Fruit fly (Drosophila melanogaster) whole organism, embryonic: ENCODE data around the gene CG7966.
A peak's percentile ranks its signal among the peaks of the same experiment; 100 is the strongest.

Source experiments
- Ada2b ChIP-seq: fragments of 200-800 bp; sonication (Bioruptor generic); IDR thresholded peaks from 2 replicates; pipeline ENCODE4 v1.3.6; 2022; ENCODE audit warnings: missing biosample characterization, missing genetic modification characterization
- Adf1 ChIP-seq: fragments of 200-800 bp; sonication (Bioruptor generic); IDR thresholded peaks from 2 replicates; pipeline ENCODE4 v1.3.6; 2022; ENCODE audit warnings: missing biosample characterization, missing genetic modification characterization
- Bgb ChIP-seq: fragments of 200-800 bp; sonication (Bioruptor generic); IDR thresholded peaks from 2 replicates; pipeline ENCODE4 v1.3.6; 2022; ENCODE audit warnings: missing biosample characterization, missing genetic modification characterization; ENCODE audit not compliant: partially characterized antibody
- CG10274 ChIP-seq: fragments of 200-800 bp; sonication (Bioruptor generic); optimal IDR thresholded peaks from 3 replicates; lab custom pipeline; 2017; ENCODE audit warnings: missing biosample characterization, mild to moderate bottlenecking, missing genetic modification characterization
- CG10321 ChIP-seq: fragments of 200-800 bp; sonication (Bioruptor generic); IDR thresholded peaks from 2 replicates; pipeline ENCODE4 v1.3.6; 2022; ENCODE audit warnings: missing biosample characterization, missing genetic modification characterization
- CG10366 ChIP-seq: fragments of 200-800 bp; sonication (Bioruptor generic); IDR thresholded peaks from 2 replicates; pipeline ENCODE4 v1.3.6; 2022; ENCODE audit warnings: missing biosample characterization, missing genetic modification characterization
- CG12104 ChIP-seq: fragments of 200-800 bp; sonication (Bioruptor generic); optimal IDR thresholded peaks from 3 replicates; lab custom pipeline; 2016; ENCODE audit warnings: missing biosample characterization, missing genetic modification characterization
- CG12236 ChIP-seq: fragments of 200-800 bp; sonication (Bioruptor generic); optimal IDR thresholded peaks from 2 replicates; lab custom pipeline; 2016; ENCODE audit warnings: missing biosample characterization, missing genetic modification characterization
- CG14014 ChIP-seq: fragments of 200-800 bp; sonication (Bioruptor generic); IDR thresholded peaks from 2 replicates; pipeline ENCODE4 v1.3.6; 2022; ENCODE audit warnings: missing biosample characterization, missing genetic modification characterization
- CG14710 ChIP-seq: fragments of 200-800 bp; sonication (Bioruptor generic); optimal IDR thresholded peaks from 3 replicates; lab custom pipeline; 2019; ENCODE audit warnings: missing biosample characterization, mild to moderate bottlenecking, missing genetic modification characterization, moderate library complexity
- CG17568 ChIP-seq: fragments of 200-800 bp; sonication (Bioruptor generic); optimal IDR thresholded peaks from 2 replicates; lab custom pipeline; 2018; ENCODE audit warnings: missing biosample characterization, mild to moderate bottlenecking, missing genetic modification characterization, moderate library complexity
- CG17802 ChIP-seq: fragments of 200-800 bp; sonication (Bioruptor generic); optimal IDR thresholded peaks from 2 replicates; lab custom pipeline; 2018; ENCODE audit warnings: missing biosample characterization, mild to moderate bottlenecking, missing genetic modification characterization, moderate library complexity
- CG1792 ChIP-seq: fragments of 200-800 bp; sonication (Bioruptor generic); optimal IDR thresholded peaks from 2 replicates; lab custom pipeline; 2016; ENCODE audit warnings: missing biosample characterization, missing genetic modification characterization
- CG2875 ChIP-seq: fragments of 200-800 bp; sonication (Bioruptor generic); optimal IDR thresholded peaks from 2 replicates; lab custom pipeline; 2017; ENCODE audit warnings: missing biosample characterization, mild to moderate bottlenecking, missing genetic modification characterization, missing genetic modification reagents
- CG31388 ChIP-seq: fragments of 200-800 bp; sonication (Bioruptor generic); optimal IDR thresholded peaks from 2 replicates; lab custom pipeline; 2016; ENCODE audit warnings: missing biosample characterization, missing genetic modification characterization
- CG34224 ChIP-seq: fragments of 200-800 bp; sonication (Bioruptor generic); IDR thresholded peaks from 3 replicates; pipeline ENCODE4 v1.3.6; 2022; ENCODE audit warnings: missing biosample characterization, missing genetic modification characterization; ENCODE audit not compliant: partially characterized antibody
- CG34422 ChIP-seq: fragments of 200-800 bp; sonication (Bioruptor generic); IDR thresholded peaks from 3 replicates; pipeline ENCODE4 v1.3.6; 2022; ENCODE audit warnings: missing biosample characterization, missing genetic modification characterization
- CG43689 ChIP-seq: fragments of 200-800 bp; sonication (Bioruptor generic); IDR thresholded peaks from 2 replicates; pipeline ENCODE4 v1.3.6; 2022; ENCODE audit warnings: missing biosample characterization, missing genetic modification characterization
- Dref ChIP-seq: fragments of 200-800 bp; sonication (Bioruptor generic); IDR thresholded peaks from 2 replicates; pipeline ENCODE4 v1.3.6; 2022; ENCODE audit warnings: missing biosample characterization, missing genetic modification characterization
- HLHmδ ChIP-seq: fragments of 200-800 bp; sonication (Bioruptor generic); optimal IDR thresholded peaks from 2 replicates; lab custom pipeline; 2018; ENCODE audit warnings: missing biosample characterization, mild to moderate bottlenecking, missing genetic modification characterization, moderate library complexity
- Lpt ChIP-seq: fragments of >200 bp; optimal IDR thresholded peaks from 2 replicates; lab custom pipeline; 2018; ENCODE audit warnings: missing biosample characterization, missing genetic modification characterization
- MBD-R2 ChIP-seq: fragments of 200-800 bp; sonication (Bioruptor generic); IDR thresholded peaks from 2 replicates; pipeline ENCODE4 v1.3.6; 2022; ENCODE audit warnings: missing biosample characterization, missing genetic modification characterization
- MESR4 ChIP-seq: fragments of 200-800 bp; sonication (Bioruptor generic); optimal IDR thresholded peaks from 2 replicates; lab custom pipeline; 2018; ENCODE audit warnings: missing biosample characterization, mild to moderate bottlenecking, missing genetic modification characterization, moderate library complexity
- Med ChIP-seq: fragments of 200-800 bp; sonication (Bioruptor generic); peaks from one replicate; lab custom pipeline; 2016; ENCODE audit warnings: missing biosample characterization, missing genetic modification characterization, mild to moderate bottlenecking, inconsistent platforms, moderate library complexity
- Myb ChIP-seq: fragments of 200-800 bp; sonication (Bioruptor generic); optimal IDR thresholded peaks from 2 replicates; lab custom pipeline; 2016; ENCODE audit warnings: missing biosample characterization, missing genetic modification characterization
- Rx ChIP-seq: fragments of 200-800 bp; sonication (Bioruptor generic); IDR thresholded peaks from 2 replicates; pipeline ENCODE4 v1.3.6; 2022; ENCODE audit warnings: missing biosample characterization, missing genetic modification characterization
- Sin3A ChIP-seq: fragments of >200 bp; optimal IDR thresholded peaks from 2 replicates; lab custom pipeline; 2018
- Taf1 ChIP-seq: fragments of 200-800 bp; sonication (Bioruptor generic); IDR thresholded peaks from 2 replicates; pipeline ENCODE4 v1.3.6; 2022; ENCODE audit warnings: missing biosample characterization, missing genetic modification characterization
- Vsx1 ChIP-seq: fragments of 200-800 bp; sonication (Bioruptor generic); optimal IDR thresholded peaks from 2 replicates; lab custom pipeline; 2017; ENCODE audit warnings: missing biosample characterization, mild to moderate bottlenecking, missing genetic modification characterization, missing genetic modification reagents
- az2 ChIP-seq: fragments of 200-800 bp; sonication (Bioruptor generic); optimal IDR thresholded peaks from 3 replicates; lab custom pipeline; 2016; ENCODE audit warnings: missing biosample characterization, missing genetic modification characterization
- cato ChIP-seq: fragments of 200-800 bp; sonication (Bioruptor generic); optimal IDR thresholded peaks from 2 replicates; lab custom pipeline; 2016; ENCODE audit warnings: missing biosample characterization, missing genetic modification characterization, borderline replicate concordance
- chm ChIP-seq: fragments of 200-800 bp; sonication (Bioruptor generic); IDR thresholded peaks from 2 replicates; pipeline ENCODE4 v1.3.6; 2022; ENCODE audit warnings: missing biosample characterization, missing genetic modification characterization
- ci ChIP-seq: fragments of 200-800 bp; sonication (Bioruptor generic); IDR thresholded peaks from 3 replicates; pipeline ENCODE4 v1.3.6; 2022; ENCODE audit warnings: missing biosample characterization, missing genetic modification characterization
- crp ChIP-seq, 2 experiments: fragments of 200-800 bp; sonication (Bioruptor generic); optimal IDR thresholded peaks; 2 replicates in 1 of 2; 3 replicates in 1 of 2; lab custom pipeline; 2017; ENCODE audit warnings: missing biosample characterization in 2 of 2, missing genetic modification characterization in 2 of 2, mild to moderate bottlenecking in 1 of 2, moderate library complexity in 1 of 2
- en ChIP-seq: fragments of 200-800 bp; sonication (Bioruptor generic); optimal IDR thresholded peaks from 2 replicates; lab custom pipeline; 2016; ENCODE audit warnings: missing biosample characterization, missing genetic modification characterization
- gcm2 ChIP-seq: fragments of 200-800 bp; sonication (Bioruptor generic); optimal IDR thresholded peaks from 2 replicates; lab custom pipeline; 2016; ENCODE audit warnings: missing biosample characterization, missing genetic modification characterization
- hb ChIP-seq: fragments of 200-800 bp; sonication (Bioruptor generic); IDR thresholded peaks from 3 replicates; pipeline ENCODE4 v1.3.6; 2022; ENCODE audit warnings: missing biosample characterization, missing genetic modification characterization; ENCODE audit not compliant: partially characterized antibody
- insv ChIP-seq, 2 experiments: fragments of 200-800 bp; sonication (Bioruptor generic); optimal IDR thresholded peaks; 3 replicates each; lab custom pipeline; 2016 to 2018; ENCODE audit warnings: missing biosample characterization in 2 of 2, missing genetic modification characterization in 2 of 2
- jing ChIP-seq: fragments of 200-800 bp; sonication (Bioruptor generic); optimal IDR thresholded peaks from 2 replicates; lab custom pipeline; 2018; ENCODE audit warnings: missing biosample characterization, mild to moderate bottlenecking, missing genetic modification characterization
- pan ChIP-seq, 4 experiments: fragments of >200 bp in 3 of 4; fragments of 200-800 bp in 1 of 4; sonication (Bioruptor generic) in 1 of 4; optimal IDR thresholded peaks in 3 of 4; IDR thresholded peaks in 1 of 4; 2 replicates each; pipeline versions ENCODE4 v1.3.6 to Lab custom; 2017 to 2022; ENCODE audit warnings: missing biosample characterization in 2 of 4, missing genetic modification characterization in 2 of 4, mixed read lengths in 1 of 4
- phol ChIP-seq: fragments of 200-800 bp; sonication (Bioruptor generic); optimal IDR thresholded peaks from 3 replicates; lab custom pipeline; 2018; ENCODE audit warnings: missing biosample characterization, mild to moderate bottlenecking, missing genetic modification characterization, moderate library complexity
- psq ChIP-seq: fragments of 200-800 bp; sonication (Bioruptor generic); optimal IDR thresholded peaks from 2 replicates; lab custom pipeline; 2017; ENCODE audit warnings: missing biosample characterization, missing genetic modification characterization
- ro ChIP-seq: fragments of 200-800 bp; sonication (Bioruptor generic); IDR thresholded peaks from 2 replicates; pipeline ENCODE4 v1.3.6; 2022; ENCODE audit warnings: missing biosample characterization, missing genetic modification characterization
- schlank ChIP-seq: fragments of 200-800 bp; sonication (Bioruptor generic); optimal IDR thresholded peaks from 2 replicates; lab custom pipeline; 2018; ENCODE audit warnings: missing biosample characterization, mild to moderate bottlenecking, missing genetic modification characterization
- sim ChIP-seq: fragments of 200-800 bp; sonication (Bioruptor generic); IDR thresholded peaks from 2 replicates; pipeline ENCODE4 v1.3.6; 2022; ENCODE audit warnings: missing biosample characterization, missing genetic modification characterization
- sr ChIP-seq: fragments of 200-800 bp; sonication (Bioruptor generic); IDR thresholded peaks from 3 replicates; pipeline ENCODE4 v1.3.6; 2022; ENCODE audit warnings: missing biosample characterization, missing genetic modification characterization
- ttk ChIP-seq: fragments of 200-800 bp; sonication (Bioruptor generic); IDR thresholded peaks from 2 replicates; pipeline ENCODE4 v2.1.2; 2022; ENCODE audit warnings: missing biosample characterization, missing genetic modification characterization
- usp ChIP-seq: fragments of >200 bp; optimal IDR thresholded peaks from 2 replicates; lab custom pipeline; 2017; ENCODE audit warnings: missing biosample characterization, missing genetic modification characterization
- wdn ChIP-seq: fragments of 200-800 bp; sonication (Bioruptor generic); IDR thresholded peaks from 2 replicates; pipeline ENCODE4 v1.3.6; 2022; ENCODE audit warnings: missing biosample characterization, missing genetic modification characterization
- wek ChIP-seq: fragments of 200-800 bp; sonication (Bioruptor generic); optimal IDR thresholded peaks from 3 replicates; lab custom pipeline; 2018; ENCODE audit warnings: missing biosample characterization, mild to moderate bottlenecking, missing genetic modification characterization, moderate library complexity
- wor ChIP-seq: fragments of 200-800 bp; sonication (Bioruptor generic); IDR thresholded peaks from 2 replicates; pipeline ENCODE4 v1.3.6; 2022; ENCODE audit warnings: missing biosample characterization, missing genetic modification characterization
- zf30C ChIP-seq: fragments of 200-800 bp; sonication (Bioruptor generic); optimal IDR thresholded peaks from 3 replicates; lab custom pipeline; 2018; ENCODE audit warnings: missing biosample characterization, mild to moderate bottlenecking, missing genetic modification characterization

CG7966 gene

dm6 chr3R:13011621-13011963 is 39.7 kb downstream of the CG7966 start, which contains the start of gene CtBP (continued):
- no peak for TF ChIP-seq wek
- TF ChIP-seq jing (GFP tag; lab: Kevin White, UChicago) = no peak
- no peak for TF ChIP-seq wdn (GFP tag; lab: Robert Waterston, UW)
- TF ChIP-seq sim (GFP tag; lab: Robert Waterston, UW) = no peak
- 0 out of 2 replicates have a peak, but pooled peaks have one; percentile 7 for TF ChIP-seq chm (GFP tag; lab: Robert Waterston, UW)
- peak; percentile 24 for TF ChIP-seq zf30C (GFP tag; lab: Kevin White, UChicago)
- no peak for TF ChIP-seq Myb (GFP tag; lab: Kevin White, UChicago)
- TF ChIP-seq CG17802 (tag; lab: Kevin White, UChicago) = no peak
- TF ChIP-seq CG12104 = no peak
- TF ChIP-seq CG34422 (GFP tag; lab: Robert Waterston, UW) = peak; percentile 60; the same call in 1 of the 3 replicates
- TF ChIP-seq CG14014 = no peak
- no peak for TF ChIP-seq psq (GFP tag; lab: Kevin White, UChicago)
- TF ChIP-seq Lpt (GFP tag; lab: Kevin White, UChicago) = no peak
- TF ChIP-seq Bgb (GFP tag; lab: Robert Waterston, UW) = peak; percentile 40; the same call in 1 of the 2 replicates
- TF ChIP-seq wor = no peak
- no peak for TF ChIP-seq CG1792 (GFP tag; lab: Kevin White, UChicago)
- TF ChIP-seq hb (GFP tag; lab: Robert Waterston, UW) = no peak
- no peak for TF ChIP-seq Sin3A (lab: Kevin White, UChicago)
- TF ChIP-seq CG14710 (tag; lab: Kevin White, UChicago) = peak; percentile 14
- peak; percentile 23; the same call in 1 of the 2 replicates for TF ChIP-seq Adf1 (GFP tag; lab: Robert Waterston, UW)
- TF ChIP-seq Ada2b = no peak
- no peak for TF ChIP-seq Rx (GFP tag; lab: Robert Waterston, UW)
- TF ChIP-seq CG10274 = no peak
- TF ChIP-seq CG2875 (GFP tag; lab: Kevin White, UChicago) = no peak
- no peak for TF ChIP-seq ro
- TF ChIP-seq Dref = no peak
- peak; percentile 80 for TF ChIP-seq Med (GFP tag; lab: Kevin White, UChicago)
- no peak for TF ChIP-seq usp
- no peak for TF ChIP-seq Taf1
- TF ChIP-seq Vsx1 (GFP tag; lab: Kevin White, UChicago) = no peak
- TF ChIP-seq HLHmδ (GFP tag; lab: Kevin White, UChicago) = peak; percentile 47
- peak; percentile 58 for TF ChIP-seq MESR4
- TF ChIP-seq CG43689 = no peak
- TF ChIP-seq CG31388 (GFP tag; lab: Kevin White, UChicago) = no peak
- no peak for TF ChIP-seq sr (GFP tag; lab: Robert Waterston, UW)
- TF ChIP-seq ci (GFP tag; lab: Robert Waterston, UW) = no peak
- peak; percentile 96 for TF ChIP-seq phol (tag; lab: Kevin White, UChicago)
- TF ChIP-seq schlank (tag; lab: Kevin White, UChicago) = no peak

- TF ChIP-seq ttk (no peak), hb (GFP tag; lab: Robert Waterston, UW) (no peak), gcm2 (GFP tag; lab: Kevin White, UChicago) (no peak), Dref (no peak), MBD-R2 (no peak; the same call in 1 of the 2 replicates), CG10321 (0 out of 2 replicates have a peak, but pooled peaks have one; percentile 16), pan (optimal IDR thresholded peaks at IDR 0.05; lab: Kevin White, UChicago) (no peak), pan (GFP tag; optimal IDR thresholded peaks at IDR 0.05 in 1 of 2, IDR thresholded peaks at IDR 0.05 in 1 of 2) (no peak), insv (GFP tag; optimal IDR thresholded peaks at IDR 0.05; lab: Kevin White, UChicago) (peak in 1 of 2 experiments; percentile 12), cato (GFP tag; lab: Kevin White, UChicago) (no peak), CG12236 (GFP tag; lab: Kevin White, UChicago) (no peak), crp (GFP tag; optimal IDR thresholded peaks at IDR 0.05; lab: Kevin White, UChicago) (peak in 1 of 2 experiments; percentile 6), CG34224 (GFP tag; lab: Robert Waterston, UW) (peak; percentile 28; the same call in 2 of the 3 replicates), az2 (GFP tag; lab: Kevin White, UChicago) (no peak), CG17568 (GFP tag; lab: Kevin White, UChicago) (no peak), en (no peak), CG10366 (no peak)
Observed at dm6 chr3R:13010905-13011620, 40.2 kb downstream of the CG7966 start, which contains the start of gene CG8031. CG8031 (minus strand) TSS chr3R:13011310.
